Fruit fly (Drosophila melanogaster): Measurements from ENCODE around the gene CG14968.

DNA sequence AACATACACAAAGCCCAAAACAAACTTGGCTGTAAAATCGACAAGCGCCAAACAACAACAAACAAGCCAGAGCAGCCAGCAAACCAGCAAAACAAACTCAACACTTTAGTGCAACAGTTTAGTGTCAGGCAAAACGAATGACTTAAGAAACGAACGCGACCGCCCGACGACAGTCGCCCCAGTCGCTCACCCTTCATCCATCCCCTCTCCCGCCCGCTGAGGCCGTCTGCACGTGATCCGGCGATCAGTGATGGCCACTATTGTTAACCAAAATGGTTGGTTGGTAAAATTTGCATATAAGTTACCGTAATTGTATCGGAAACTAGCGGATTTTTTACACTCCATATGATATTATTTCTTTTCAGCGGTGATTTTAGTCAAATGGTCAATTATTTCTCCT lies 49.3 kb downstream of the CG14968 start:
- TF ChIP-seq CG7963 (GFP tag; IDR thresholded peaks at IDR 0.05; ENCODE audit: partially characterized antibody) (no peak), CrebB (tag; optimal IDR thresholded peaks at IDR 0.05) (no peak), zfh1 (GFP tag; IDR thresholded peaks at IDR 0.05) (no peak), Lpt (GFP tag; optimal IDR thresholded peaks at IDR 0.05) (no peak), CG11456 (GFP tag; IDR thresholded peaks at IDR 0.05) (no peak), CG4820 (GFP tag; optimal IDR thresholded peaks at IDR 0.05) (no peak), wek (GFP tag; optimal IDR thresholded peaks at IDR 0.05) (no peak), Dref (GFP tag; IDR thresholded peaks at IDR 0.05) (no peak), CG12219 (GFP tag; optimal IDR thresholded peaks at IDR 0.05) (no peak), Gug (GFP tag; IDR thresholded peaks at IDR 0.05) (no peak), Lim3 (GFP tag; IDR thresholded peaks at IDR 0.05) (no peak)

Data from whole organism, embryonic.